Worm (Caenorhabditis elegans): Measurements from ENCODE around the gene C39H7.4.

The C39H7.4 gene

ce11 chrIV:5591134-5591533, 23.3 kb downstream of the C39H7.4 start (continued):
- TF ChIP-seq C34B4.2 (tag; optimal IDR thresholded peaks at IDR 0.05): no peak
- no peak for TF ChIP-seq zip-4 (GFP tag; optimal IDR thresholded peaks at IDR 0.05)
- TF ChIP-seq rnt-1 (tag; optimal IDR thresholded peaks at IDR 0.05): peak; percentile 53
- peak; percentile 44 for TF ChIP-seq lir-3 (tag; optimal IDR thresholded peaks at IDR 0.05; ENCODE audit: poor library complexity)
- TF ChIP-seq pag-3 (tag; optimal IDR thresholded peaks at IDR 0.05; ENCODE audit: borderline replicate concordance, insufficient read depth): peak; percentile 66
- peak; percentile 94 for TF ChIP-seq unc-130 (tag; optimal IDR thresholded peaks at IDR 0.05)
- TF ChIP-seq ceh-88 (GFP tag; IDR thresholded peaks at IDR 0.05): peak; percentile 67
- peak; percentile 68 to 86 for TF ChIP-seq lsy-2 (tag; optimal IDR thresholded peaks at IDR 0.05)
- TF ChIP-seq nhr-19 (GFP tag; conservative IDR thresholded peaks at IDR 0.05): peak; percentile 84
- TF ChIP-seq ceh-82 (tag; optimal IDR thresholded peaks at IDR 0.05): no peak
- TF ChIP-seq pqm-1 (tag; optimal IDR thresholded peaks at IDR 0.05): no peak
- peak; percentile 40 to 41 for TF ChIP-seq efl-1 (optimal IDR thresholded peaks at IDR 0.05)
- peak; percentile 20 to 94 for TF ChIP-seq efl-1 (GFP tag; optimal IDR thresholded peaks at IDR 0.05 in 1 of 2)
- TF ChIP-seq mab-9 (GFP tag; IDR thresholded peaks at IDR 0.05): no peak
- TF ChIP-seq vab-15 (tag; optimal IDR thresholded peaks at IDR 0.05): peak; percentile 99
- TF ChIP-seq ceh-8 (GFP tag; optimal IDR thresholded peaks at IDR 0.05): no peak
- TF ChIP-seq ceh-63 (GFP tag; optimal IDR thresholded peaks at IDR 0.05): no peak

ce11 chrIV:5590120-5590519, 24.3 kb downstream of the C39H7.4 start:
- TF ChIP-seq ces-1 (GFP tag; optimal IDR thresholded peaks at IDR 0.05): no peak
- TF ChIP-seq lin-35 (GFP tag; optimal IDR thresholded peaks at IDR 0.05): peak in 1 of 2 experiments; percentile 79
- TF ChIP-seq lsy-2 (tag; optimal IDR thresholded peaks at IDR 0.05): peak; percentile 40 to 70
- TF ChIP-seq nhr-12 (tag; optimal IDR thresholded peaks at IDR 0.05): no peak
- no peak for TF ChIP-seq zag-1 (tag; optimal IDR thresholded peaks at IDR 0.05)
- TF ChIP-seq lin-15B (tag; optimal IDR thresholded peaks at IDR 0.05): no peak
- peak; percentile 11 for TF ChIP-seq rnt-1 (tag; optimal IDR thresholded peaks at IDR 0.05)
- TF ChIP-seq ztf-11 (tag; optimal IDR thresholded peaks at IDR 0.05): no peak
- TF ChIP-seq vab-15 (tag; optimal IDR thresholded peaks at IDR 0.05): no peak
- TF ChIP-seq nhr-77 (tag; optimal IDR thresholded peaks at IDR 0.05): peak; percentile 64
- TF ChIP-seq pqm-1 (tag; optimal IDR thresholded peaks at IDR 0.05): no peak
- peak; percentile 26 for TF ChIP-seq tbx-2 (tag; optimal IDR thresholded peaks at IDR 0.05)
- no peak for TF ChIP-seq unc-30 (tag; optimal IDR thresholded peaks at IDR 0.05)
- TF ChIP-seq egl-13 (tag; optimal IDR thresholded peaks at IDR 0.05): no peak
- TF ChIP-seq lin-13 (GFP tag; optimal IDR thresholded peaks at IDR 0.05): peak; percentile 33
- TF ChIP-seq ceh-88 (GFP tag; IDR thresholded peaks at IDR 0.05): no peak
- TF ChIP-seq lir-3 (tag; optimal IDR thresholded peaks at IDR 0.05; ENCODE audit: poor library complexity): no peak
- TF ChIP-seq mep-1 (tag; optimal IDR thresholded peaks at IDR 0.05): peak; percentile 31
- no peak for TF ChIP-seq fkh-8 (tag; optimal IDR thresholded peaks at IDR 0.05)
- TF ChIP-seq ama-1 (optimal IDR thresholded peaks at IDR 0.05): no peak
- no peak for TF ChIP-seq ztf-4 (tag; optimal IDR thresholded peaks at IDR 0.05)
- TF ChIP-seq fkh-10 (GFP tag; optimal IDR thresholded peaks at IDR 0.05): no peak
- no peak for TF ChIP-seq nhr-47 (tag; optimal IDR thresholded peaks at IDR 0.05)
- peak in 1 of 3 experiments; percentile 28 for TF ChIP-seq ceh-82 (tag; optimal IDR thresholded peaks at IDR 0.05)
- TF ChIP-seq pax-3 (tag; optimal IDR thresholded peaks at IDR 0.05): no peak
- TF ChIP-seq nhr-85 (tag): peak; percentile 65
- no peak for TF ChIP-seq isw-1 (GFP tag; IDR thresholded peaks at IDR 0.05)
- peak; percentile 56 for TF ChIP-seq skn-1 (tag; optimal IDR thresholded peaks at IDR 0.05)
- no peak for TF ChIP-seq unc-62 (GFP tag; optimal IDR thresholded peaks at IDR 0.05)
- TF ChIP-seq aha-1 (tag; optimal IDR thresholded peaks at IDR 0.05): no peak
- no peak for TF ChIP-seq nhr-11 (tag; optimal IDR thresholded peaks at IDR 0.05)
- no peak for TF ChIP-seq nhr-237 (tag; optimal IDR thresholded peaks at IDR 0.05)
- TF ChIP-seq egl-27 (tag; optimal IDR thresholded peaks at IDR 0.05): no peak
- TF ChIP-seq sox-4 (tag; optimal IDR thresholded peaks at IDR 0.05): no peak
- no peak for TF ChIP-seq nhr-76 (tag; optimal IDR thresholded peaks at IDR 0.05)
- TF ChIP-seq ets-5 (GFP tag; IDR thresholded peaks at IDR 0.05): no peak
- TF ChIP-seq aly-2 (tag; optimal IDR thresholded peaks at IDR 0.05): no peak
- TF ChIP-seq elt-3 (tag; optimal IDR thresholded peaks at IDR 0.05): peak in 1 of 6 experiments; percentile 6
- no peak for TF ChIP-seq C34B4.2 (tag; optimal IDR thresholded peaks at IDR 0.05)
- peak; percentile 35 for TF ChIP-seq snu-23 (GFP tag; optimal IDR thresholded peaks at IDR 0.05)
- TF ChIP-seq F16B12.6 (tag; optimal IDR thresholded peaks at IDR 0.05): no peak
- no peak for TF ChIP-seq snpc-4 (tag; optimal IDR thresholded peaks at IDR 0.05)
- TF ChIP-seq sptf-1 (tag; optimal IDR thresholded peaks at IDR 0.05): no peak
